Worm (Caenorhabditis elegans): ENCODE measurements around the gene act-4.

Gene act-4

DNA sequence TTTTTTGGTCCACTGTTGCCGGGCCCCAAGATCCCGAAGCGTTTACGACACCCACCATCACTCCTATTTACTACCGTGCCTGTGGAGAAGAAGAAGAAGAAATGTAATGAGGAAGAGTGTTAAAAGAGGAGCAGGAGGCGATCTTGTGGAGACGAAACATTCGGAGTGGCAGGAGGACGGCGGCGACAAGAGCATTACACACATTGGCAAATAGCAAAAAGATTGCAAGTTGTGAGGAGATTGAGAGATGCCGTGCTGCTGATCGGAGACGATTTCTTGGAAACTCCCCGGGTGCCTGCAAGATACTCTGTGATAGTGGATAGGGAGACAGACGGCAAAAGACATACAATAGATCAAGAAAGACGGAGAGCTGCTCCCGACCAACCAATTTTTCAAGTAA lies 3.2 kb upstream of the act-4 start, which contains the start of gene M03F4.4 (continued):
- TF ChIP-seq nhr-28 (tag; optimal IDR thresholded peaks at IDR 0.05) = no peak
- peak; percentile 46 for TF ChIP-seq lin-39 (tag; optimal IDR thresholded peaks at IDR 0.05)
- TF ChIP-seq unc-30 (tag; optimal IDR thresholded peaks at IDR 0.05) = no peak
- peak; percentile 87 for TF ChIP-seq lin-14 (GFP tag; optimal IDR thresholded peaks at IDR 0.05)
- TF ChIP-seq elt-3 (tag; optimal IDR thresholded peaks at IDR 0.05) = no peak
- peak; percentile 99 for TF ChIP-seq pag-3 (tag; optimal IDR thresholded peaks at IDR 0.05; ENCODE audit: borderline replicate concordance, insufficient read depth)
- no peak for TF ChIP-seq mep-1 (tag; optimal IDR thresholded peaks at IDR 0.05)
- peak; percentile 40 for TF ChIP-seq nhr-11 (tag; optimal IDR thresholded peaks at IDR 0.05)
- no peak for TF ChIP-seq fkh-10 (GFP tag; optimal IDR thresholded peaks at IDR 0.05)
- peak; percentile 71 for TF ChIP-seq swsn-7 (tag; optimal IDR thresholded peaks at IDR 0.05)
- TF ChIP-seq nhr-47 (tag; optimal IDR thresholded peaks at IDR 0.05) = peak; percentile 53
- peak; percentile 55 for TF ChIP-seq lir-3 (tag; optimal IDR thresholded peaks at IDR 0.05; ENCODE audit: poor library complexity)
- peak; percentile 70 for TF ChIP-seq snu-23 (GFP tag; optimal IDR thresholded peaks at IDR 0.05)

DNA sequence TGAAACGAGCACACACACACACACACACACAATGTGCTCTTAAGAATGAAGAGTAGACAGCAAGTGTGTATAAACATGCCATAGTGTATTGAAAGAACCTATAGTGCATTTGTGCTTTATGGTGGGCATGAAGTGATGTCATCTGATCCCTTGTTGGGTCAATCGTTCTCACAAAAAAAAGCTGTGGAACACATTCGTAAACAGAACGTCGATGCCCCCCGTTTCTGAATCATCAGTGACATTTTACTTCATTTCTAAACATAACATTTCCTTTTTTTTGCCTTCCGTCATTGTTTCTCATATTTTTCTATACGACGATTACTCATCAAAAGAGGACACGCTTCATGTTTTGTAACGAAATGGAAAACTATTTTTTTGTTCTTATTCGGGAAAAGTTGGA lies 1.4 kb upstream of the act-4 start:
- TF ChIP-seq pax-3 (tag; optimal IDR thresholded peaks at IDR 0.05) (no peak), vab-15 (tag; optimal IDR thresholded peaks at IDR 0.05) (no peak), efl-1 (optimal IDR thresholded peaks at IDR 0.05) (no peak), efl-1 (GFP tag; optimal IDR thresholded peaks at IDR 0.05 in 1 of 2) (peak in 1 of 2 experiments; percentile 75), unc-130 (tag; optimal IDR thresholded peaks at IDR 0.05) (no peak), pag-3 (tag; optimal IDR thresholded peaks at IDR 0.05; ENCODE audit: borderline replicate concordance, insufficient read depth) (no peak), mab-9 (GFP tag; IDR thresholded peaks at IDR 0.05) (no peak)

DNA sequence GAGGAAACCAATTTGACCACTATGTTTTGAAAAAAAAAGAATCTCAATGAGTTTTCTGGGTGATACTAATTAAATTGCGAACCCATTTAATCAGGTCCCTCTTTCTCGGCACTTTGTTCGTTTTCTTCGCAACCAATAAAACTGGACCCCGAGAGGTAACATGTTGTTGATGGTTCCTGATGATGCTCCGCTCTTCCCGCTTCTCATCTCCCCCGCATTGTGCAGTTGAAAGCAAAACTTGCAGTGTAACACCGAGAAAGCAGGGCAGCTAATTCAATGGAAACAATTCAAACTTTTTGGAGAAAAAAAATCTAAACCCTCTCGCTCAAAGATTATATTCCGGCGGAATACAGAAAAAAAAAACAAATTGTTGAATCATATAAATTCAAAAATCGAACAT lies 981 bp upstream of the act-4 start:
- TF ChIP-seq hpl-2 (GFP tag; optimal IDR thresholded peaks at IDR 0.05) = no peak
- TF ChIP-seq efl-1 (optimal IDR thresholded peaks at IDR 0.05) = no peak
- peak in 1 of 2 experiments; percentile 68 for TF ChIP-seq efl-1 (GFP tag; optimal IDR thresholded peaks at IDR 0.05 in 1 of 2)
- peak; percentile 67 for TF ChIP-seq lin-14 (GFP tag; optimal IDR thresholded peaks at IDR 0.05)
- TF ChIP-seq aha-1 (tag; optimal IDR thresholded peaks at IDR 0.05) = no peak
- no peak for TF ChIP-seq alr-1 (tag; optimal IDR thresholded peaks at IDR 0.05; ENCODE audit: borderline replicate concordance)
- TF ChIP-seq rnt-1 (tag; optimal IDR thresholded peaks at IDR 0.05) = peak; percentile 13
- peak; percentile 36 for TF ChIP-seq dsc-1 (tag; optimal IDR thresholded peaks at IDR 0.05)

DNA sequence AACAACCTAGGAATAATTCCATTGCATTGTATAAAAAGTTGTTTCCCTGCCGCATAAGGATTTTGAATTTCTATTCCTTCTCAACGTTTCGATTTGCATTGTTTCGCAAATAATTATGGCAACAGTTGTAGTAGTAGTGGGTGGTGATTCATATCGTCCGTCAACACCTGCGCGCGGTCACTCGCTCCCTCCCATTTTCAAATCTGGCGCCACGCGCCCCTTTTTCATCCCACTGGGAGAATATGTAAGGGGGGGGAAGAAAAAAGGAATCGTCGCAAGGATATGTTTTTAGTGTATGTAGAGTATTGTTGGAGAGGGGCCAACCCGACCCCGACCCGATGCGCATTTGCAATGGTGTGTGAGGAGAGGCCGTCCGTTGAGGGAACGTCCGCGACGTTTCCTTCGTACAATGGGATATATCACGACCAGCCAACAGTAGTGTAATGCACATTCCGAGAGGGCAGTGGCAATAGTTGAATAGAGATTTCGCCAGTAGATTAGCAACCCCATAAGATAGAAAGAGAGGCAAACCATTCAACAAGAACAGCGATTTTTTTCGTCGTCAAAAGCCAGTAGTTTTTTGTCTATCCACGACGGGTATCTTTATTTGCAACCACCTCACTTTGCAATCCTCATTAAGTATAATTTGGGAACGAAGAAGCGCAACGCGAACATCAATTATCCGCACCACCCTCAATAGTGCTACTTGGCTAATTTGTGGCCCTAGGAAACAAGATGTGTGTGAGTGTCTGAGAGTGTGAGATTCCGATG lies 674 bp downstream of the act-4 start:
- TF ChIP-seq nhr-28 (tag; optimal IDR thresholded peaks at IDR 0.05) (no peak), efl-1 (optimal IDR thresholded peaks at IDR 0.05) (no peak), efl-1 (GFP tag; optimal IDR thresholded peaks at IDR 0.05 in 1 of 2) (peak in 1 of 2 experiments; percentile 24), egl-27 (tag; optimal IDR thresholded peaks at IDR 0.05) (no peak), rnt-1 (tag; optimal IDR thresholded peaks at IDR 0.05) (peak; percentile 5), blmp-1 (tag; optimal IDR thresholded peaks at IDR 0.05) (peak; percentile 14), lin-14 (GFP tag; optimal IDR thresholded peaks at IDR 0.05) (peak; percentile 16), nhr-85 (tag) (peak; percentile 78)

DNA sequence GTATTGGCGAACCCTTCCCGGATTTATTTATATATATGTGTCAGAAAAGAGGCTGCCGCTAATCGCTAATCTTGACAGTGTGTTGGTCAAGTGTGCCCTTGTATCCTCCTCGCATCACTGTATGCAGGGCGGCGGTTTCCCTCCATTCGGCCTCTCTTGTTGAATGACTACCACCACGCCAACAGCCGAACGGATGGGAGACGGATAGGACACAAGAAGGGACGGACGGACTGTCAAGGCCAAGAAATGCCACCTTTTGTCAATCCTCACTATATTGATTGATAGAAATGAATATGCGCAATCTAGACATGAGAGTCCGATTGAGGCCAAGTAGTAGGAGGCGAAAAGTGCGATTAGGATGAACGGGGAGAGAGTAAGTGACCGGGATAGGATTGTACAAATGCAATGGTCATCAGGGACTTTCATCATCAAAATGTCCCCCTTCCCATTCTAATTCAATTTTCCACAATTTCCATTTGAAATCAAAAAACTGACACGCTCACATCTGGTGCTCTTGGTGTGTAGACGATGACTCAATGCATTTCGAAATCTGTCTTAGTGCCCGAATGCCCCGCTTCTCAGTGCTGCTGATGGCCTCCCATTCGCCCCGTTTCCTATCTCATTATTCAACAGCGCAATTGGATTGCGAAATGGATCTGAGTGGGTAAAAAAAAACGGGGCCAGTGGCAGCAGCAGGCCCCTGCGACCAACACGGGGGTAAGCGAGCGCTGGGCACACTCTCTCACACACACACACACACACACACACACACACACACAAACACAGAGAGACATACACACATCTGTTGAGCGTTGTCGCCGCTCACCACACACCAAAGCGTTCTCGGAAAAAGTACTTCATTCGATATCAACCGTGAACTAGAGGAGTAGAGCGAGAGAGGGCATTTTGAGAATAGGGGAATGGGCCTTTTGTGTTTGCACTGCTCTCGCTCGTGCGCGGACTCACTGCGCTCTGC lies 1.5 kb downstream of the act-4 start:
- TF ChIP-seq ceh-8 (GFP tag; optimal IDR thresholded peaks at IDR 0.05) (peak; percentile 49), unc-30 (tag; optimal IDR thresholded peaks at IDR 0.05) (no peak), irx-1 (tag; optimal IDR thresholded peaks at IDR 0.05) (peak; percentile 39), C16A3.4 (tag; optimal IDR thresholded peaks at IDR 0.05) (peak; percentile 44), blmp-1 (tag; optimal IDR thresholded peaks at IDR 0.05) (peak; percentile 6), nhr-85 (tag) (peak; percentile 60), nhr-84 (tag; optimal IDR thresholded peaks at IDR 0.05) (no peak), ztf-11 (tag; optimal IDR thresholded peaks at IDR 0.05) (peak in 1 of 2 experiments; percentile 54), lin-14 (GFP tag; optimal IDR thresholded peaks at IDR 0.05) (peak; percentile 91), hlh-17 (GFP tag; optimal IDR thresholded peaks at IDR 0.05; ENCODE audit: borderline replicate concordance) (no peak), nhr-11 (tag; optimal IDR thresholded peaks at IDR 0.05) (peak; percentile 22), rnt-1 (tag; optimal IDR thresholded peaks at IDR 0.05) (peak; percentile 60), nhr-47 (tag; optimal IDR thresholded peaks at IDR 0.05) (peak; percentile 68), egl-13 (tag; optimal IDR thresholded peaks at IDR 0.05) (peak; percentile 35), fkh-8 (tag; optimal IDR thresholded peaks at IDR 0.05) (peak; percentile 73), sup-37 (GFP tag; optimal IDR thresholded peaks at IDR 0.05) (peak; percentile 31), unc-86 (tag; optimal IDR thresholded peaks at IDR 0.05) (peak; percentile 43), ces-1 (GFP tag; optimal IDR thresholded peaks at IDR 0.05) (peak; percentile 45), ceh-63 (GFP tag; optimal IDR thresholded peaks at IDR 0.05) (peak; percentile 52)

All from whole organism, L1 larva.